Fruit fly (Drosophila melanogaster): ENCODE measurements around the gene tipE.

DNA sequence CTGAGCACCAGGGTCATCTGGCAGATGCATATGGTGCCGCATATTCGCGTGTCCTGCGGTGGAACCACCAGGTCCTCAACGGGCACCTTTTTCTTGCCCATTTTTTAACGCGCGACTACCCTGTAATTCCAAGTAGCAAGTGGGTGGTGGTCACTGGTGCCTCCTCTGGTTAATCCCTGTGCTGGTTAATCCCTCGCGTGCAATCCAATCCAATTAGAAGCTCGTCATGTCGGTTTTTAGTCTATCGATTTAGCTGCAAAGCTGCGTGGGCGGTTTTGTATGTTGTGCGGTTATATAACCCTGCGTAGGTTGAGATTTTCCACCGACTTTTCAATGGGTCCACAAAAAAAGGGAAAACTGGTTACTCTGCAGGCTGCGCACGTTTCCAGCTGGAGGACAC, 3.7 kb upstream of the tipE start, which contains the start of gene Teh3:
- TF ChIP-seq CTCF (optimal IDR thresholded peaks at IDR 0.05) (no peak), CG8478 (optimal IDR thresholded peaks at IDR 0.05) (no peak)

All from S2 (cell line).